Worm (Caenorhabditis elegans): ENCODE results near the gene abu-9.

The abu-9 gene

ce11 chrX:8286740-8287299, 35.1 kb upstream of the abu-9 start, which contains the start of gene sec-16A.2 (continued):
- no peak for TF ChIP-seq F16B12.6 (tag; optimal IDR thresholded peaks at IDR 0.05)
- peak; percentile 61 for TF ChIP-seq rnt-1 (tag; optimal IDR thresholded peaks at IDR 0.05)
- peak; percentile 25 for TF ChIP-seq nhr-77 (tag; optimal IDR thresholded peaks at IDR 0.05)
- TF ChIP-seq nhr-28 (tag; optimal IDR thresholded peaks at IDR 0.05) = no peak
- no peak for TF ChIP-seq nhr-11 (tag; optimal IDR thresholded peaks at IDR 0.05)
- peak; percentile 66 for TF ChIP-seq xbp-1 (tag; optimal IDR thresholded peaks at IDR 0.05)
- no peak for TF ChIP-seq grh-1 (GFP tag; IDR thresholded peaks at IDR 0.05)
- TF ChIP-seq C04F5.9 (tag; optimal IDR thresholded peaks at IDR 0.05) = no peak
- TF ChIP-seq ceh-82 (tag; optimal IDR thresholded peaks at IDR 0.05) = peak; percentile 42 to 67 (median 49)
- no peak for TF ChIP-seq aha-1 (tag; optimal IDR thresholded peaks at IDR 0.05)
- peak; percentile 90 for TF ChIP-seq lin-14 (GFP tag; optimal IDR thresholded peaks at IDR 0.05)
- peak; percentile 47 for TF ChIP-seq nhr-19 (GFP tag; conservative IDR thresholded peaks at IDR 0.05)
- no peak for TF ChIP-seq pag-3 (tag; optimal IDR thresholded peaks at IDR 0.05; ENCODE audit: borderline replicate concordance, insufficient read depth)
- peak; percentile 52 to 75 for TF ChIP-seq lin-35 (GFP tag; optimal IDR thresholded peaks at IDR 0.05)
- peak; percentile 82 for TF ChIP-seq nhr-85 (tag)
- TF ChIP-seq ztf-4 (tag; optimal IDR thresholded peaks at IDR 0.05) = no peak
- peak; percentile 7 for TF ChIP-seq unc-130 (tag; optimal IDR thresholded peaks at IDR 0.05)
- peak; percentile 21 for TF ChIP-seq fkh-8 (tag; optimal IDR thresholded peaks at IDR 0.05)
- TF ChIP-seq nhr-90 (tag; optimal IDR thresholded peaks at IDR 0.05; ENCODE audit: poor library complexity) = peak; percentile 32
- peak; percentile 56 for TF ChIP-seq mep-1 (tag; optimal IDR thresholded peaks at IDR 0.05)
- TF ChIP-seq alr-1 (tag; optimal IDR thresholded peaks at IDR 0.05; ENCODE audit: borderline replicate concordance) = no peak
- no peak for TF ChIP-seq ceh-63 (GFP tag; optimal IDR thresholded peaks at IDR 0.05)
- TF ChIP-seq nhr-20 (tag; optimal IDR thresholded peaks at IDR 0.05) = peak; percentile 68
- no peak for TF ChIP-seq hlh-4 (tag; optimal IDR thresholded peaks at IDR 0.05)
- no peak for TF ChIP-seq ceh-8 (GFP tag; optimal IDR thresholded peaks at IDR 0.05)
- no peak for TF ChIP-seq snpc-4 (tag; optimal IDR thresholded peaks at IDR 0.05)
- peak in 2 of 3 experiments; percentile 48 to 51 for TF ChIP-seq dpl-1 (GFP tag; optimal IDR thresholded peaks at IDR 0.05)
- peak; percentile 73 for TF ChIP-seq snu-23 (GFP tag; optimal IDR thresholded peaks at IDR 0.05)
- no peak for TF ChIP-seq nhr-84 (tag; optimal IDR thresholded peaks at IDR 0.05)
- no peak for TF ChIP-seq nhr-76 (tag; optimal IDR thresholded peaks at IDR 0.05)
- no peak for TF ChIP-seq nhr-12 (tag; optimal IDR thresholded peaks at IDR 0.05)
- no peak for TF ChIP-seq ets-5 (GFP tag; IDR thresholded peaks at IDR 0.05)
- TF ChIP-seq aly-2 (tag; optimal IDR thresholded peaks at IDR 0.05) = no peak
- no peak for TF ChIP-seq mab-9 (GFP tag; IDR thresholded peaks at IDR 0.05)
- peak in 1 of 2 experiments; percentile 78 for TF ChIP-seq mdl-1 (tag; optimal IDR thresholded peaks at IDR 0.05)
- TF ChIP-seq unc-98 (GFP tag; IDR thresholded peaks at IDR 0.05) = no peak
- TF ChIP-seq fos-1 (tag; optimal IDR thresholded peaks at IDR 0.05) = peak; percentile 34
- peak; percentile 77 for TF ChIP-seq blmp-1 (tag; optimal IDR thresholded peaks at IDR 0.05)
- TF ChIP-seq isw-1 (GFP tag; IDR thresholded peaks at IDR 0.05) = peak; percentile 21
- no peak for TF ChIP-seq ces-1 (GFP tag; optimal IDR thresholded peaks at IDR 0.05)
- peak; percentile 75 for TF ChIP-seq nhr-71 (tag; optimal IDR thresholded peaks at IDR 0.05)
- TF ChIP-seq fkh-4 (tag; optimal IDR thresholded peaks at IDR 0.05; ENCODE audit: borderline replicate concordance) = no peak
- TF ChIP-seq elt-2 (tag; optimal IDR thresholded peaks at IDR 0.05) = no peak
- TF ChIP-seq mef-2 (tag; optimal IDR thresholded peaks at IDR 0.05) = no peak
- TF ChIP-seq unc-86 (tag; optimal IDR thresholded peaks at IDR 0.05) = no peak
- TF ChIP-seq lir-3 (tag; optimal IDR thresholded peaks at IDR 0.05; ENCODE audit: poor library complexity) = no peak
- TF ChIP-seq dsc-1 (tag; optimal IDR thresholded peaks at IDR 0.05) = peak; percentile 14
- TF ChIP-seq sox-4 (tag; optimal IDR thresholded peaks at IDR 0.05) = no peak
- TF ChIP-seq C34B4.2 (tag; optimal IDR thresholded peaks at IDR 0.05) = no peak
